Worm (Caenorhabditis elegans) whole organism, early embryonic: ENCODE results near the gene sri-62.

Experiments
- B0310.2 ChIP-seq: sonication (generic microtip); optimal IDR thresholded peaks from 2 replicates; lab custom pipeline; 2016; ENCODE audit warnings: mild to moderate bottlenecking, missing genetic modification characterization, missing compliant biosample characterization
- ama-1 ChIP-seq: fragments of 150-350 bp; optimal IDR thresholded peaks from 2 replicates; lab custom pipeline; 2014
- flt-1 ChIP-seq: fragments of 200-800 bp; sonication (Bioruptor generic); IDR thresholded peaks from 2 replicates; pipeline ENCODE4 v1.3.6; 2022; ENCODE audit warnings: missing genetic modification characterization, missing compliant biosample characterization
- hmg-4 ChIP-seq: fragments of 200-800 bp; sonication (Bioruptor generic); optimal IDR thresholded peaks from 2 replicates; lab custom pipeline; 2018; ENCODE audit warnings: mild to moderate bottlenecking, missing genetic modification characterization, missing compliant biosample characterization
- pes-1 ChIP-seq: fragments of 200-800 bp; sonication (Bioruptor generic); IDR thresholded peaks from 2 replicates; pipeline ENCODE4 v1.3.6; 2022; ENCODE audit warnings: missing genetic modification reagents, missing genetic modification characterization, missing compliant biosample characterization
- scrt-1 ChIP-seq: fragments of 200-800 bp; sonication (Bioruptor generic); IDR thresholded peaks from 2 replicates; pipeline ENCODE4 v1.3.6; 2022; ENCODE audit warnings: missing genetic modification characterization, missing compliant biosample characterization
- tbx-11 ChIP-seq: fragments of 200-800 bp; sonication (Bioruptor generic); IDR thresholded peaks from 2 replicates; pipeline ENCODE4 v1.3.6; 2022; ENCODE audit warnings: missing genetic modification characterization, missing compliant biosample characterization
- tra-4 ChIP-seq: sonication (generic microtip); optimal IDR thresholded peaks from 2 replicates; lab custom pipeline; 2017; ENCODE audit warnings: missing genetic modification characterization, missing compliant biosample characterization

- TF ChIP-seq ama-1 (lab: Kevin White, UChicago) (no peak), flt-1 (GFP tag; lab: Robert Waterston, UW) (no peak), tra-4 (no peak), hmg-4 (GFP tag; lab: Kevin White, UChicago) (no peak), pes-1 (GFP tag; lab: Robert Waterston, UW) (no peak), B0310.2 (no peak), scrt-1 (GFP tag; lab: Robert Waterston, UW) (0 out of 2 replicates have a peak, but pooled peaks have one; percentile 27), tbx-11 (GFP tag; lab: Robert Waterston, UW) (no peak)
Observed at ce11 chrII:2734735-2735134, 36.5 kb upstream of the sri-62 start.
